Worm (Caenorhabditis elegans): ENCODE results near the gene T24H7.9.

The T24H7.9 gene

DNA sequence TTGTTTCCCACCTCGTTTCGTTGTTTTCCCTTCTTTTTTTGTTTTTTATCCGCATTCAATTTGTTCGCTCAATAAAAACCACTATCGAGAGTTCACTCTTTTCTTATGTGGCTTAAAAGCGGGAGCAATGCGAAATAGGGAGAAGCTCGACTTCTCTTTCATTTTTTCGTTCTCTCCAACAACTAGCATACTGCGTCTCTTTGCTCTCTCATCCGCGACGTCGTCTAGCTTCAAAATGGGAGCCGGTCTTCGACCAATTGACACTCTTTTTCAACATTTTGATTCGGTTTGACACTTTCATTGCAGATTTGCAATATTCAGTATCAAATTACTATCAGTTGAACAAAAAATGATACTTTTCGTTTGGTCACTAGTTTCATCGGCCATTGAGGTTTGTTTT lies 38.6 kb upstream of the T24H7.9 start, which contains the start of gene bpl-1:
Gene bpl-1, plus strand, starts transcription at position 301 of the 400 bp plus-strand sequence.
- TF ChIP-seq ceh-88 (GFP tag; IDR thresholded peaks at IDR 0.05) (no peak), swsn-7 (tag; optimal IDR thresholded peaks at IDR 0.05) (no peak), lsy-2 (tag; optimal IDR thresholded peaks at IDR 0.05) (peak in 1 of 2 experiments; percentile 1), grh-1 (GFP tag; IDR thresholded peaks at IDR 0.05) (no peak), ceh-90 (tag; optimal IDR thresholded peaks at IDR 0.05) (no peak), fkh-4 (tag; optimal IDR thresholded peaks at IDR 0.05; ENCODE audit: borderline replicate concordance) (no peak), nhr-28 (tag; optimal IDR thresholded peaks at IDR 0.05) (no peak), hlh-4 (tag; optimal IDR thresholded peaks at IDR 0.05) (no peak), lir-3 (tag; optimal IDR thresholded peaks at IDR 0.05; ENCODE audit: poor library complexity) (no peak), xbp-1 (tag; optimal IDR thresholded peaks at IDR 0.05) (no peak), unc-62 (GFP tag; optimal IDR thresholded peaks at IDR 0.05) (no peak), ztf-11 (tag; optimal IDR thresholded peaks at IDR 0.05) (no peak), ceh-63 (GFP tag; optimal IDR thresholded peaks at IDR 0.05) (no peak), vab-15 (tag; optimal IDR thresholded peaks at IDR 0.05) (no peak), irx-1 (tag; optimal IDR thresholded peaks at IDR 0.05) (no peak), fos-1 (tag; optimal IDR thresholded peaks at IDR 0.05) (no peak), aha-1 (tag; optimal IDR thresholded peaks at IDR 0.05) (no peak), lin-14 (GFP tag; optimal IDR thresholded peaks at IDR 0.05) (peak; percentile 28), dpl-1 (GFP tag; optimal IDR thresholded peaks at IDR 0.05) (peak in 1 of 3 experiments; percentile 10), unc-30 (tag; optimal IDR thresholded peaks at IDR 0.05) (no peak), ceh-82 (tag; optimal IDR thresholded peaks at IDR 0.05) (peak in 1 of 3 experiments; percentile 2), F16B12.6 (tag; optimal IDR thresholded peaks at IDR 0.05) (no peak), nhr-19 (GFP tag; conservative IDR thresholded peaks at IDR 0.05) (no peak), lin-39 (tag; optimal IDR thresholded peaks at IDR 0.05) (no peak), efl-1 (optimal IDR thresholded peaks at IDR 0.05) (peak; percentile 3 to 9), efl-1 (GFP tag; optimal IDR thresholded peaks at IDR 0.05 in 1 of 2) (no peak), mep-1 (tag; optimal IDR thresholded peaks at IDR 0.05) (no peak), C16A3.4 (tag; optimal IDR thresholded peaks at IDR 0.05) (no peak), zag-1 (tag; optimal IDR thresholded peaks at IDR 0.05) (no peak), sup-37 (GFP tag; optimal IDR thresholded peaks at IDR 0.05) (no peak), zip-4 (GFP tag; optimal IDR thresholded peaks at IDR 0.05) (no peak), snu-23 (GFP tag; optimal IDR thresholded peaks at IDR 0.05) (no peak), nhr-47 (tag; optimal IDR thresholded peaks at IDR 0.05) (no peak), nhr-20 (tag; optimal IDR thresholded peaks at IDR 0.05) (no peak), skn-1 (tag; optimal IDR thresholded peaks at IDR 0.05) (no peak)

DNA sequence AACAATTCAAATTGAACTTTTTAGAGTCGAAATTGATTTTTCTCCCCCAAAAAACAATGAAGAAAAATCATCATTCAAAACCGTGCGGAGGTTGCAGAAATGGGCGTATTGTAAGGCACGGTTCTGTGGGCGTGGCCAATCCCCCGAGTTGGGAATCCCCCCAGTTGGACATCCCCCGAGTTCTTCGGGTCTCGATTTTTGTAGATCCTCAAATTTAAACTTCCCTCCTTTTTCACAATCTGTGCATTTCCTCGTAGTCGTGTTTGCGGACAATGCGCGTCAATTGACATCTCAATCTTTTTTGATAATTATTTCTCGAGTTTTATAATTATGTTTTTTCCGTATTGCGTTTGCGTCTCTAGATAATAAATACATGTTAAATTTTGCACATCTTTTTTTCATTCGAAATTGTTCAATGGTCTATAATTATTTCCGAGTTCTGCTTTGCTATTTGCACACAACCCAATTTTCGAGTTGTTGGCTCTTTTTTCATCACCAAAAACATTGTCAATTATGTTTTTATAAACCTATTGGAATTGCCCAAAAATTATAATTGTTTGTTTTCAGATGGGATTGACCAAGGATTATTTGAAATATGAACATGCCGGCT lies 34.6 kb upstream of the T24H7.9 start, which contains the start of gene F13H8.2:
Gene F13H8.2, plus strand, starts transcription at position 560 of the 610 bp plus-strand sequence.
- TF ChIP-seq elt-3 (tag; optimal IDR thresholded peaks at IDR 0.05) (peak in 2 of 6 experiments; percentile 55), zag-1 (tag; optimal IDR thresholded peaks at IDR 0.05) (no peak), ztf-4 (tag; optimal IDR thresholded peaks at IDR 0.05) (peak; percentile 47), pqm-1 (tag; optimal IDR thresholded peaks at IDR 0.05) (no peak), mdl-1 (tag; optimal IDR thresholded peaks at IDR 0.05) (peak in 1 of 2 experiments; percentile 75), tbx-2 (tag; optimal IDR thresholded peaks at IDR 0.05) (peak; percentile 86), unc-86 (tag; optimal IDR thresholded peaks at IDR 0.05) (peak; percentile 80), nhr-28 (tag; optimal IDR thresholded peaks at IDR 0.05) (no peak), nhr-71 (tag; optimal IDR thresholded peaks at IDR 0.05) (peak; percentile 90), egl-27 (tag; optimal IDR thresholded peaks at IDR 0.05) (no peak), nhr-47 (tag; optimal IDR thresholded peaks at IDR 0.05) (peak; percentile 91), lin-13 (GFP tag; optimal IDR thresholded peaks at IDR 0.05) (peak; percentile 56), tlp-1 (tag; optimal IDR thresholded peaks at IDR 0.05) (no peak), C04F5.9 (tag; optimal IDR thresholded peaks at IDR 0.05) (peak; percentile 58), nhr-20 (tag; optimal IDR thresholded peaks at IDR 0.05) (peak; percentile 84), dsc-1 (tag; optimal IDR thresholded peaks at IDR 0.05) (peak; percentile 82), ceh-82 (tag; optimal IDR thresholded peaks at IDR 0.05) (peak; percentile 74 to 78 (median 75)), hpl-2 (GFP tag; optimal IDR thresholded peaks at IDR 0.05) (no peak), nhr-77 (tag; optimal IDR thresholded peaks at IDR 0.05) (peak; percentile 62), mep-1 (tag; optimal IDR thresholded peaks at IDR 0.05) (peak; percentile 80), ama-1 (optimal IDR thresholded peaks at IDR 0.05) (peak; percentile 67), ceh-63 (GFP tag; optimal IDR thresholded peaks at IDR 0.05) (no peak), ces-1 (GFP tag; optimal IDR thresholded peaks at IDR 0.05) (no peak), efl-3 (GFP tag; optimal IDR thresholded peaks at IDR 0.05) (no peak), nhr-85 (tag) (peak; percentile 88), ceh-90 (tag; optimal IDR thresholded peaks at IDR 0.05) (no peak), lir-3 (tag; optimal IDR thresholded peaks at IDR 0.05; ENCODE audit: poor library complexity) (peak; percentile 72)

Measured in whole organism, L1 larva.